Worm (Caenorhabditis elegans): ENCODE data around the gene mrpl-50.

- TF ChIP-seq D2030.7 (GFP tag; IDR thresholded peaks at IDR 0.05) (no peak), snpc-4 (GFP tag; optimal IDR thresholded peaks at IDR 0.05) (no peak), snpc-4 (tag; optimal IDR thresholded peaks at IDR 0.05) (no peak)
Measured at ce11 chrII:8964835-8965234, 35.2 kb downstream of the mrpl-50 start, which contains the start of the genes ndub-3 and C18E9.2.

All from whole organism, young adult.